Worm (Caenorhabditis elegans) whole organism, L4 larva: Measurements from ENCODE around the gene srb-1.

Experiments
- R02D3.7 ChIP-seq: fragments of 150-350 bp; sonication (generic microtip); optimal IDR thresholded peaks from 3 replicates; lab custom pipeline; 2014; ENCODE audit warnings: missing biosample characterization, missing genetic modification characterization
- ama-1 ChIP-seq: fragments of 150-350 bp; optimal IDR thresholded peaks from 2 replicates; lab custom pipeline; 2014; ENCODE audit warnings: inconsistent platforms, mixed read lengths
- ceh-62 ChIP-seq: sonication (generic microtip); optimal IDR thresholded peaks from 2 replicates; lab custom pipeline; 2017; ENCODE audit warnings: missing biosample characterization, missing genetic modification characterization
- dpl-1 ChIP-seq: fragments of 150-350 bp; optimal IDR thresholded peaks from 2 replicates; lab custom pipeline; 2014; ENCODE audit warnings: missing biosample characterization, missing genetic modification reagents, missing genetic modification characterization
- egl-27 ChIP-seq: sonication (generic microtip); optimal IDR thresholded peaks from 3 replicates; lab custom pipeline; 2017; ENCODE audit warnings: missing biosample characterization, missing genetic modification reagents, missing genetic modification characterization
- fos-1 ChIP-seq: fragments of 150-350 bp; optimal IDR thresholded peaks from 2 replicates; lab custom pipeline; 2014; ENCODE audit warnings: missing biosample characterization, missing genetic modification characterization
- lin-13 ChIP-seq: fragments of 150-350 bp; optimal IDR thresholded peaks from 2 replicates; lab custom pipeline; 2014; ENCODE audit warnings: missing biosample characterization, missing genetic modification reagents, missing genetic modification characterization
- snpc-4 ChIP-seq: fragments of 150-350 bp; optimal IDR thresholded peaks from 2 replicates; lab custom pipeline; 2014; ENCODE audit warnings: missing biosample characterization, missing genetic modification characterization
- tag-97 ChIP-seq: fragments of 200-800 bp; sonication (Bioruptor generic); IDR thresholded peaks from 2 replicates; pipeline ENCODE4 v1.3.6; 2022; ENCODE audit warnings: missing genetic modification characterization, missing compliant biosample characterization
- unc-130 ChIP-seq: sonication (generic microtip); optimal IDR thresholded peaks from 2 replicates; lab custom pipeline; 2016; ENCODE audit warnings: missing genetic modification reagents, missing genetic modification characterization, missing compliant biosample characterization
- unc-62 ChIP-seq, 3 experiments: fragments of 150-350 bp in 1 of 3; sonication (generic microtip); optimal IDR thresholded peaks in 2 of 3; peaks in 1 of 3; 1 replicate in 1 of 3; 2 replicates in 2 of 3; lab custom pipeline; 2014 to 2017; ENCODE audit warnings: missing biosample characterization in 3 of 3, missing genetic modification characterization in 3 of 3, missing genetic modification reagents in 3 of 3, missing genotype in 1 of 3
- ztf-7 ChIP-seq: fragments of 150-350 bp; optimal IDR thresholded peaks from 2 replicates; lab custom pipeline; 2014; ENCODE audit warnings: missing biosample characterization, missing genetic modification characterization

DNA sequence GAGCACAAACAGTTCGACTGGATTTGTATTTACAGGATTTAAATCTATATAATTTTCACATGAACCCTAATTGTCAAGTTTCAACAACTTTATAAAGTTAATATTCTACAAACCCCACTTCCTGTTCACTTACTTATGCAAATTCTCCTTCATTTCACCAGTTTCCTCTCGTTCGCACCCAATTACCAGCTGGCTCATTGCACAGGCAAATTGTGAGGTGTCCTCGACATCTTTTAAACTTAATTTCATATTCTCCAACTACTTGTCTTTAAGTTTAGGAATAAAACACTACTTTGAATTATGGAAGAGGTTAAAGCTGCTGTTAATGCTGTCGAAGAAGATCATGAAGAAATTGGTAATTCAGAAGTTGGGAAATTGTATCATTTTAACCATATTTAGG lies 1.6 kb upstream of the srb-1 start, which contains the start of gene C27D6.1:
- TF ChIP-seq unc-62 (GFP tag; optimal IDR thresholded peaks at IDR 0.05 in 1 of 2; lab: Kevin White, UChicago), result peak in 1 of 2 experiments; percentile 74
- no peak for TF ChIP-seq unc-62 (tag; optimal IDR thresholded peaks at IDR 0.05; lab: Kevin White, UChicago)
- no peak for TF ChIP-seq fos-1 (tag; lab: Kevin White, UChicago)
- TF ChIP-seq egl-27 (tag; lab: Kevin White, UChicago), result no peak
- TF ChIP-seq unc-130, result no peak
- no peak for TF ChIP-seq ceh-62 (tag; lab: Kevin White, UChicago)
- no peak for TF ChIP-seq snpc-4 (tag; lab: Kevin White, UChicago)
- TF ChIP-seq tag-97 (GFP tag; lab: Robert Waterston, UW), result no peak
- TF ChIP-seq R02D3.7, result no peak
- no peak for TF ChIP-seq lin-13 (GFP tag; lab: Kevin White, UChicago)
- no peak for TF ChIP-seq ama-1
- TF ChIP-seq ztf-7, result no peak
- TF ChIP-seq dpl-1, result no peak
